Fruit fly (Drosophila melanogaster) whole organism, embryonic: ENCODE results near the gene mu2.

Experiments used
- Aef1 ChIP-seq: fragments of 200-800 bp; sonication (Bioruptor generic); IDR thresholded peaks from 3 replicates; pipeline ENCODE4 v1.3.6; 2022; ENCODE audit warnings: missing biosample characterization, missing genetic modification characterization
- Antp ChIP-seq: fragments of 200-800 bp; sonication (Bioruptor generic); optimal IDR thresholded peaks from 3 replicates; lab custom pipeline; 2016; ENCODE audit warnings: missing biosample characterization, missing genetic modification characterization
- BtbVII ChIP-seq: fragments of 200-800 bp; sonication (Bioruptor generic); optimal IDR thresholded peaks from 3 replicates; lab custom pipeline; 2017; ENCODE audit warnings: missing biosample characterization, mild to moderate bottlenecking, missing genetic modification characterization
- CG10654 ChIP-seq: fragments of 200-800 bp; sonication (Bioruptor generic); optimal IDR thresholded peaks from 2 replicates; lab custom pipeline; 2016; ENCODE audit warnings: missing biosample characterization, missing genetic modification characterization
- CG13123 ChIP-seq: fragments of 200-800 bp; sonication (Bioruptor generic); optimal IDR thresholded peaks from 2 replicates; lab custom pipeline; 2016; ENCODE audit warnings: missing biosample characterization, missing genetic modification characterization
- CG14441 ChIP-seq: fragments of 200-800 bp; sonication (Bioruptor generic); IDR thresholded peaks from 2 replicates; pipeline ENCODE4 v1.3.6; 2022; ENCODE audit warnings: missing biosample characterization, missing genetic modification characterization
- CG14965 ChIP-seq: fragments of 200-800 bp; sonication (Bioruptor generic); optimal IDR thresholded peaks from 2 replicates; lab custom pipeline; 2016; ENCODE audit warnings: missing biosample characterization, missing genetic modification characterization, borderline replicate concordance
- CG1603 ChIP-seq: fragments of 200-800 bp; sonication (Bioruptor generic); optimal IDR thresholded peaks from 2 replicates; lab custom pipeline; 2019; ENCODE audit warnings: missing biosample characterization, mild to moderate bottlenecking, missing genetic modification characterization, moderate library complexity
- CG16779 ChIP-seq: fragments of 200-800 bp; sonication (Bioruptor generic); IDR thresholded peaks from 2 replicates; pipeline ENCODE4 v1.3.6; 2022; ENCODE audit warnings: missing biosample characterization, missing genetic modification characterization
- CG16813 ChIP-seq: fragments of 200-800 bp; sonication (Bioruptor generic); IDR thresholded peaks from 3 replicates; pipeline ENCODE4 v1.3.6; 2022; ENCODE audit warnings: missing biosample characterization, missing genetic modification characterization; ENCODE audit not compliant: partially characterized antibody
- CG17359 ChIP-seq: fragments of 200-800 bp; sonication (Bioruptor generic); optimal IDR thresholded peaks from 3 replicates; lab custom pipeline; 2018; ENCODE audit warnings: missing biosample characterization, mild to moderate bottlenecking, missing genetic modification characterization, moderate library complexity
- CG17361 ChIP-seq: fragments of 200-800 bp; sonication (Bioruptor generic); IDR thresholded peaks from 3 replicates; pipeline ENCODE4 v1.3.6; 2022; ENCODE audit warnings: missing biosample characterization, missing genetic modification characterization
- CG30403 ChIP-seq: fragments of 200-800 bp; sonication (Bioruptor generic); optimal IDR thresholded peaks from 3 replicates; lab custom pipeline; 2016; ENCODE audit warnings: missing biosample characterization, missing genetic modification characterization
- CG3281 ChIP-seq: fragments of 200-800 bp; sonication (Bioruptor generic); optimal IDR thresholded peaks from 3 replicates; lab custom pipeline; 2017; ENCODE audit warnings: missing biosample characterization, mild to moderate bottlenecking, missing genetic modification characterization
- CG3726 ChIP-seq: fragments of 200-800 bp; sonication (Bioruptor generic); IDR thresholded peaks from 3 replicates; pipeline ENCODE4, ENCODE4 v1.3.6; 2022; ENCODE audit warnings: missing biosample characterization, missing genetic modification characterization
- CG3847 ChIP-seq: fragments of 200-800 bp; sonication (Bioruptor generic); IDR thresholded peaks from 2 replicates; pipeline ENCODE4 v1.3.6; 2022; ENCODE audit warnings: missing biosample characterization, missing genetic modification characterization
- CG3995 ChIP-seq: fragments of 200-800 bp; sonication (Bioruptor generic); optimal IDR thresholded peaks from 3 replicates; lab custom pipeline; 2016; ENCODE audit warnings: missing biosample characterization, missing genetic modification characterization
- CG4328 ChIP-seq: fragments of 200-800 bp; sonication (Bioruptor generic); optimal IDR thresholded peaks from 3 replicates; lab custom pipeline; 2017; ENCODE audit warnings: missing biosample characterization, missing genetic modification reagents, missing genetic modification characterization
- CG4820 ChIP-seq: fragments of 200-800 bp; sonication (Bioruptor generic); optimal IDR thresholded peaks from 3 replicates; lab custom pipeline; 2016; ENCODE audit warnings: missing biosample characterization, missing genetic modification characterization
- CG8281 ChIP-seq: fragments of 200-800 bp; sonication (Bioruptor generic); optimal IDR thresholded peaks from 2 replicates; lab custom pipeline; 2018; ENCODE audit warnings: missing biosample characterization, mild to moderate bottlenecking, missing genetic modification characterization, moderate library complexity
- CG9727 ChIP-seq: fragments of 200-800 bp; sonication (Bioruptor generic); optimal IDR thresholded peaks from 3 replicates; lab custom pipeline; 2017; ENCODE audit warnings: missing biosample characterization, mild to moderate bottlenecking, missing genetic modification characterization
- Chrac-16 ChIP-seq: fragments of 200-800 bp; sonication (Bioruptor generic); optimal IDR thresholded peaks from 3 replicates; lab custom pipeline; 2016; ENCODE audit warnings: missing biosample characterization, missing genetic modification characterization
- CoRest ChIP-seq: fragments of 200-800 bp; sonication (Bioruptor generic); optimal IDR thresholded peaks from 3 replicates; lab custom pipeline; 2018; ENCODE audit warnings: missing biosample characterization, mild to moderate bottlenecking, missing genetic modification characterization, moderate library complexity
- CrebB ChIP-seq: fragments of 200-800 bp; sonication (Bioruptor generic); optimal IDR thresholded peaks from 3 replicates; lab custom pipeline; 2018; ENCODE audit warnings: missing biosample characterization, mild to moderate bottlenecking, missing genetic modification characterization
- Dad ChIP-seq: fragments of 200-800 bp; sonication (Bioruptor generic); optimal IDR thresholded peaks from 3 replicates; lab custom pipeline; 2016; ENCODE audit warnings: missing biosample characterization, missing genetic modification characterization
- Dll ChIP-seq: fragments of 200-800 bp; sonication (Bioruptor generic); IDR thresholded peaks from 4 replicates; pipeline ENCODE4 v1.3.6; 2022; ENCODE audit warnings: missing biosample characterization, missing genetic modification characterization; ENCODE audit not compliant: partially characterized antibody
- Eip74EF ChIP-seq, 2 experiments: fragments of 200-800 bp in 1 of 2; fragments of >200 bp in 1 of 2; sonication (Bioruptor generic) in 1 of 2; optimal IDR thresholded peaks; 2 replicates each; lab custom pipeline; 2017 to 2019; ENCODE audit warnings: missing biosample characterization in 2 of 2, missing genetic modification characterization in 2 of 2, mild to moderate bottlenecking in 1 of 2, moderate library complexity in 1 of 2
- Fer2 ChIP-seq: fragments of 200-800 bp; sonication (Bioruptor generic); optimal IDR thresholded peaks from 2 replicates; lab custom pipeline; 2018; ENCODE audit warnings: missing biosample characterization, mild to moderate bottlenecking, missing genetic modification characterization, moderate library complexity
- H15 ChIP-seq: fragments of 200-800 bp; sonication (Bioruptor generic); IDR thresholded peaks from 3 replicates; pipeline ENCODE4 v1.3.6; 2022; ENCODE audit warnings: missing biosample characterization, missing genetic modification characterization
- Scr ChIP-seq: fragments of 200-800 bp; sonication (Bioruptor generic); IDR thresholded peaks from 2 replicates; pipeline ENCODE4 v1.3.6; 2022; ENCODE audit warnings: missing biosample characterization, missing genetic modification characterization; ENCODE audit not compliant: partially characterized antibody
- Spps ChIP-seq: fragments of 200-800 bp; sonication (Bioruptor generic); optimal IDR thresholded peaks from 2 replicates; lab custom pipeline; 2018; ENCODE audit warnings: missing biosample characterization, mild to moderate bottlenecking, missing genetic modification characterization
- ac ChIP-seq: fragments of 200-800 bp; sonication (Bioruptor generic); optimal IDR thresholded peaks from 3 replicates; lab custom pipeline; 2017; ENCODE audit warnings: missing biosample characterization, mild to moderate bottlenecking, missing genetic modification characterization
- btn ChIP-seq: fragments of 200-800 bp; sonication (Bioruptor generic); optimal IDR thresholded peaks from 2 replicates; lab custom pipeline; 2016; ENCODE audit warnings: missing biosample characterization, missing genetic modification characterization
- chif ChIP-seq, 2 experiments: fragments of 200-800 bp; sonication (Bioruptor generic); optimal IDR thresholded peaks; 3 replicates each; lab custom pipeline; 2016; ENCODE audit warnings: missing biosample characterization in 2 of 2, missing genetic modification characterization in 2 of 2
- chn ChIP-seq: fragments of 200-800 bp; sonication (Bioruptor generic); optimal IDR thresholded peaks from 2 replicates; lab custom pipeline; 2016; ENCODE audit warnings: missing biosample characterization, missing genetic modification characterization
- danr ChIP-seq: fragments of 200-800 bp; sonication (Bioruptor generic); IDR thresholded peaks from 2 replicates; pipeline ENCODE4 v1.3.6; 2022; ENCODE audit warnings: missing biosample characterization, missing genetic modification characterization
- dati ChIP-seq: fragments of 200-800 bp; sonication (Bioruptor generic); IDR thresholded peaks from 2 replicates; pipeline ENCODE4 v1.3.6; 2022; ENCODE audit warnings: missing biosample characterization, missing genetic modification characterization
- dimm ChIP-seq: fragments of 200-800 bp; sonication (Bioruptor generic); IDR thresholded peaks from 2 replicates; pipeline ENCODE4 v1.3.6; 2022; ENCODE audit warnings: missing biosample characterization, missing genetic modification characterization
- exex ChIP-seq: fragments of 200-800 bp; sonication (Bioruptor generic); optimal IDR thresholded peaks from 4 replicates; lab custom pipeline; 2018; ENCODE audit warnings: missing biosample characterization, mild to moderate bottlenecking, missing genetic modification characterization, moderate library complexity
- fru ChIP-seq: fragments of >200 bp; optimal IDR thresholded peaks from 2 replicates; lab custom pipeline; 2017
- hkb ChIP-seq, 2 experiments: fragments of 200-800 bp in 1 of 2; fragments of >200 bp in 1 of 2; sonication (Bioruptor generic) in 1 of 2; IDR thresholded peaks in 1 of 2; optimal IDR thresholded peaks in 1 of 2; 2 replicates each; pipeline versions ENCODE4 v1.3.6 to Lab custom; 2017 to 2022; ENCODE audit warnings: missing biosample characterization in 1 of 2, missing genetic modification characterization in 1 of 2
- inv ChIP-seq: fragments of 200-800 bp; sonication (Bioruptor generic); IDR thresholded peaks from 2 replicates; pipeline ENCODE4 v1.3.6; 2022; ENCODE audit warnings: missing biosample characterization, missing genetic modification characterization; ENCODE audit not compliant: partially characterized antibody
- ken ChIP-seq: fragments of 200-800 bp; sonication (Bioruptor generic); IDR thresholded peaks from 3 replicates; pipeline ENCODE4 v1.3.6; 2022; ENCODE audit warnings: missing biosample characterization, missing genetic modification characterization
- lmd ChIP-seq: fragments of 200-800 bp; sonication (Bioruptor generic); IDR thresholded peaks from 2 replicates; pipeline ENCODE4 v1.3.6; 2022; ENCODE audit warnings: missing biosample characterization, missing genetic modification characterization
- luna ChIP-seq: fragments of 200-800 bp; sonication (Bioruptor generic); optimal IDR thresholded peaks from 2 replicates; lab custom pipeline; 2016; ENCODE audit warnings: missing biosample characterization, missing genetic modification characterization
- mirr ChIP-seq: fragments of 200-800 bp; sonication (Bioruptor generic); optimal IDR thresholded peaks from 3 replicates; lab custom pipeline; 2018; ENCODE audit warnings: missing biosample characterization, mild to moderate bottlenecking, missing genetic modification characterization
- nerfin-1 ChIP-seq: fragments of 200-800 bp; sonication (Bioruptor generic); optimal IDR thresholded peaks from 3 replicates; lab custom pipeline; 2019; ENCODE audit warnings: missing biosample characterization, mild to moderate bottlenecking, missing genetic modification characterization, moderate library complexity
- salm ChIP-seq: fragments of 200-800 bp; sonication (Bioruptor generic); optimal IDR thresholded peaks from 2 replicates; lab custom pipeline; 2018; ENCODE audit warnings: missing biosample characterization, mild to moderate bottlenecking, missing genetic modification characterization
- slou ChIP-seq: fragments of 200-800 bp; sonication (Bioruptor generic); optimal IDR thresholded peaks from 3 replicates; lab custom pipeline; 2016; ENCODE audit warnings: missing biosample characterization, missing genetic modification characterization
- tup ChIP-seq: fragments of 200-800 bp; sonication (Bioruptor generic); optimal IDR thresholded peaks from 2 replicates; lab custom pipeline; 2016; ENCODE audit warnings: missing biosample characterization, mild to moderate bottlenecking, missing genetic modification characterization, moderate library complexity
- tx ChIP-seq: fragments of 200-800 bp; sonication (Bioruptor generic); optimal IDR thresholded peaks from 2 replicates; lab custom pipeline; 2016; ENCODE audit warnings: missing biosample characterization, missing genetic modification characterization
- yki ChIP-seq: fragments of >200 bp; optimal IDR thresholded peaks from 3 replicates; lab custom pipeline; 2018

Gene mu2

DNA sequence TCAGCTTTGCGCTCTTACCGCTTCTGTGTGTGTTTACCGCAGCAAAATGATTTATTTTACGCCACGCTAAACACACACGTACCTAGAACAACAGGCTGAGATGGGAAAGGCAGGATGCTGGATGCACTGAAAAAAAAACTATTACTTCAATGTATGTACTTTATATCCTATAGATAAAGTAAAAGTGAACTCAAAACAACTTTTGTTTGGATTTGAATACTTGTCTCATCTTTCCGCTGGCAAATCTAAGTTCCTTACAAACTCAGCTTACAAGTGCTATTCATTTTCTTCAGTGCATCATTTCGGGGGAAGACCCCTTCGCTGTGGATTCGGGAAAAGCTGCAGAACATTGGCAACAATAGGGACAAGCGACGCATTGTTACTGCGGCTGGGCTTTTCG is 29.5 kb upstream of the mu2 start (continued):
- TF ChIP-seq CoRest (tag; lab: Kevin White, UChicago) (no peak), Aef1 (GFP tag; lab: Robert Waterston, UW) (no peak), CG8281 (tag; lab: Kevin White, UChicago) (no peak), mirr (no peak), Scr (GFP tag; lab: Robert Waterston, UW) (no peak), yki (no peak), exex (tag; lab: Kevin White, UChicago) (no peak), CG16779 (GFP tag; lab: Robert Waterston, UW) (no peak), CrebB (tag; lab: Kevin White, UChicago) (no peak), lmd (GFP tag; lab: Robert Waterston, UW) (peak; percentile 56), Dll (GFP tag; lab: Robert Waterston, UW) (no peak), nerfin-1 (tag; lab: Kevin White, UChicago) (no peak), CG3281 (no peak), Antp (GFP tag; lab: Kevin White, UChicago) (no peak), danr (GFP tag; lab: Robert Waterston, UW) (no peak), CG14965 (no peak), CG13123 (GFP tag; lab: Kevin White, UChicago) (no peak), chn (GFP tag; lab: Kevin White, UChicago) (no peak), dati (no peak), BtbVII (GFP tag; lab: Kevin White, UChicago) (no peak), chif (GFP tag; optimal IDR thresholded peaks at IDR 0.05; lab: Kevin White, UChicago) (peak in 1 of 2 experiments; percentile 5), Eip74EF (GFP tag; optimal IDR thresholded peaks at IDR 0.05; lab: Kevin White, UChicago) (no peak), Spps (tag; lab: Kevin White, UChicago) (no peak), CG17359 (tag; lab: Kevin White, UChicago) (peak; percentile 22), CG3847 (GFP tag; lab: Robert Waterston, UW) (peak; percentile 36; the same call in 1 of the 2 replicates), salm (tag; lab: Kevin White, UChicago) (no peak), CG9727 (GFP tag; lab: Kevin White, UChicago) (peak; percentile 31), ken (GFP tag; lab: Robert Waterston, UW) (no peak), slou (no peak), fru (lab: Kevin White, UChicago) (no peak), CG3995 (GFP tag; lab: Kevin White, UChicago) (no peak), CG10654 (GFP tag; lab: Kevin White, UChicago) (no peak), hkb (optimal IDR thresholded peaks at IDR 0.05; lab: Kevin White, UChicago) (no peak), hkb (GFP tag; IDR thresholded peaks at IDR 0.05; lab: Robert Waterston, UW) (no peak), ac (GFP tag; lab: Kevin White, UChicago) (no peak), CG1603 (tag; lab: Kevin White, UChicago) (peak; percentile 8), luna (GFP tag; lab: Kevin White, UChicago) (no peak), CG3726 (GFP tag; lab: Robert Waterston, UW) (no peak), CG4820 (GFP tag; lab: Kevin White, UChicago) (no peak), CG16813 (GFP tag; lab: Robert Waterston, UW) (no peak), CG14441 (GFP tag; lab: Robert Waterston, UW) (no peak), dimm (GFP tag; lab: Robert Waterston, UW) (no peak), btn (no peak), CG4328 (GFP tag; lab: Kevin White, UChicago) (no peak), CG30403 (GFP tag; lab: Kevin White, UChicago) (peak; percentile 15), tup (GFP tag; lab: Kevin White, UChicago) (no peak), Fer2 (tag; lab: Kevin White, UChicago) (no peak), Chrac-16 (GFP tag; lab: Kevin White, UChicago) (no peak), inv (GFP tag; lab: Robert Waterston, UW) (no peak), CG17361 (no peak), H15 (no peak), tx (no peak), Dad (GFP tag; lab: Kevin White, UChicago) (no peak)
